Worm (Caenorhabditis elegans): Measurements from ENCODE around the gene srh-88.

DNA sequence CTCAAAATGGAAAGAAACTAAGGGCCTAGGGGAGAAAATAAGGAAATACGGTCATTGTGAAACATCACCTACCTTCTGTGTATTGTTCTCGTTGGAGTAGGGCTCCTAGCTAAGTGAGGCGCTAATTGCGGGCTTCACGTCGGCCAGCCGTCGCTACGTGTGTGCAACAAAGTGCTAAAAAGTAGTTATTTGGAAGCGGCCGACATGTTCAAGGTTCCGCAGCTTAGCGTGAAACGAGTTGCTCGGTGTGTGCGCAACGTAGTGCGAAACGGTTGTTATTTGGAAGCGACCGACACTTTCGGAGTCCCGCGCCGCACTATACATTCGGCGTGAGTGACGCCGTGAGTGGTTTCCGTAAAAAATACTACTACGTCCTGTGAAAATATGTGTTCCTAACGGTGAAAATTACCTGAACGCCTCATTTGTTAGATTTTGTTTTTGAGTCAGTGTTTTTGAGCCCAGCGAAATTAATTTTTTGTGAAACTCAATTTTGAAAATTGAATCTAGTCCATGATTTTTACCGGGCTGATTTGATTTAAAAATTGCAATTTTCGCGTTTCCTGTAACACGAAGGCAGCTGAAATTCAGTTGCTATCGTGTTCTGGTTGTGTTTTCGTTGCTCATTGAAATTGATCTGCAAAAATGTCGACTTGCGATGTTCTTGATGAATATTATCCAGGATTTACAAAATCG, 6.8 kb upstream of the srh-88 start, which contains the start of gene srw-129:
- no peak for TF ChIP-seq ztf-6 (GFP tag; IDR thresholded peaks at IDR 0.05)
- no peak for TF ChIP-seq fkh-3 (tag; optimal IDR thresholded peaks at IDR 0.05)
- no peak for TF ChIP-seq mxl-1 (tag; optimal IDR thresholded peaks at IDR 0.05)
- TF ChIP-seq Y67H2A.10 (GFP tag; conservative IDR thresholded peaks at IDR 0.05): no peak
- TF ChIP-seq pha-4 (tag; optimal IDR thresholded peaks at IDR 0.05): no peak
- no peak for TF ChIP-seq ets-4 (GFP tag; optimal IDR thresholded peaks at IDR 0.05)
- no peak for TF ChIP-seq F57A8.1 (GFP tag; optimal IDR thresholded peaks at IDR 0.05)
